Worm (Caenorhabditis elegans) whole organism, midembryonic: Measurements from ENCODE around the gene clp-6.

Experiments
- cog-1 ChIP-seq: sonication (generic microtip); optimal IDR thresholded peaks from 2 replicates; lab custom pipeline; 2016; ENCODE audit warnings: missing genetic modification characterization, missing compliant biosample characterization
- flt-1 ChIP-seq: fragments of 200-800 bp; sonication (Bioruptor generic); IDR thresholded peaks from 2 replicates; pipeline ENCODE4 v1.3.6; 2022; ENCODE audit warnings: missing genetic modification characterization, missing compliant biosample characterization

DNA sequence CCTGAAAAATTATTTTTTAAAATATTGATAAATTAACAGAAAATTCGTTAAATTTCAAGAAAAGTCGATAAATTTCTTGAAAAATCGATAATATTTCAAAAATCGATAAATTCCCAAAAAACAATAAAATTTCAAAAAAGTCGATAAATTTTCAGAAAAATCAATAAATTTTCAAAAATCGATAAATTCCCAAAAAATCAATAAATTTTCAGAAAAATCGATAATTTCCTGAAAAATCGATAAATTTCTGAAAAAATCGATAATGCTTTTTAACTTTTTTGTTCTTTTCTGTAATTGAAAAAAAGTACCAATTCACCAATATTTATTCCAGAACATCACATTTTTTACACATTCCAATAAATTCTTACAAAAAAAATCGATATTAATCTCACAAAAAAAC lies 320 bp upstream of the clp-6 start:
- TF ChIP-seq cog-1 (tag; lab: Kevin White, UChicago) (no peak), flt-1 (no peak)
